Fruit fly (Drosophila melanogaster) whole organism, prepupa: Measurements from ENCODE around the gene Jarid2.

ENCODE experiments used
- CG10631 ChIP-seq: fragments of 200-800 bp; sonication (Bioruptor generic); optimal IDR thresholded peaks from 2 replicates; lab custom pipeline; 2016; ENCODE audit warnings: missing biosample characterization, missing genetic modification characterization
- CG10669 ChIP-seq: fragments of 200-800 bp; sonication (Bioruptor generic); optimal IDR thresholded peaks from 3 replicates; lab custom pipeline; 2018; ENCODE audit warnings: missing biosample characterization, mild to moderate bottlenecking, missing genetic modification characterization, moderate library complexity
- CG11294 ChIP-seq: fragments of 200-800 bp; sonication (Bioruptor generic); IDR thresholded peaks from 2 replicates; pipeline ENCODE4 v1.3.6; 2022; ENCODE audit warnings: missing biosample characterization, missing genetic modification characterization
- CG11762 ChIP-seq: fragments of 200-800 bp; sonication (Bioruptor generic); optimal IDR thresholded peaks from 3 replicates; lab custom pipeline; 2016; ENCODE audit warnings: missing biosample characterization, missing genetic modification characterization; ENCODE audit not compliant: insufficient read depth
- CG11902 ChIP-seq: fragments of 200-800 bp; sonication (Bioruptor generic); optimal IDR thresholded peaks from 3 replicates; lab custom pipeline; 2016; ENCODE audit warnings: missing biosample characterization, missing genetic modification characterization
- CG15336 ChIP-seq: fragments of 200-800 bp; sonication (Bioruptor generic); IDR thresholded peaks from 2 replicates; pipeline ENCODE4 v1.3.6; 2022; ENCODE audit warnings: missing biosample characterization, missing genetic modification characterization
- CG1621 ChIP-seq: fragments of 200-800 bp; sonication (Bioruptor generic); optimal IDR thresholded peaks from 3 replicates; lab custom pipeline; 2018; ENCODE audit warnings: missing biosample characterization, mild to moderate bottlenecking, missing genetic modification characterization
- CG16779 ChIP-seq: fragments of 200-800 bp; sonication (Bioruptor generic); optimal IDR thresholded peaks from 3 replicates; lab custom pipeline; 2017; ENCODE audit warnings: missing biosample characterization, mild to moderate bottlenecking, missing genetic modification characterization
- CG31627 ChIP-seq: fragments of 200-800 bp; sonication (Bioruptor generic); optimal IDR thresholded peaks from 3 replicates; lab custom pipeline; 2016; ENCODE audit warnings: missing biosample characterization, missing genetic modification characterization
- CG32006 ChIP-seq: fragments of 200-800 bp; sonication (Bioruptor generic); optimal IDR thresholded peaks from 3 replicates; lab custom pipeline; 2017; ENCODE audit warnings: missing biosample characterization, mild to moderate bottlenecking, missing genetic modification characterization
- CG34406 ChIP-seq: fragments of 200-800 bp; sonication (Bioruptor generic); optimal IDR thresholded peaks from 3 replicates; lab custom pipeline; 2016; ENCODE audit warnings: missing biosample characterization, missing genetic modification characterization
- CG3919 ChIP-seq: fragments of 200-800 bp; sonication (Bioruptor generic); optimal IDR thresholded peaks from 3 replicates; lab custom pipeline; 2016; ENCODE audit warnings: missing biosample characterization, missing genetic modification characterization
- CG4318 ChIP-seq: fragments of 200-800 bp; sonication (Bioruptor generic); optimal IDR thresholded peaks from 3 replicates; lab custom pipeline; 2017; ENCODE audit warnings: missing biosample characterization, mild to moderate bottlenecking, missing genetic modification characterization
- CG6163 ChIP-seq: fragments of 200-800 bp; sonication (Bioruptor generic); IDR thresholded peaks from 3 replicates; pipeline ENCODE4 v1.3.6; 2022; ENCODE audit warnings: missing biosample characterization, missing genetic modification characterization
- CG6276 ChIP-seq: fragments of 200-800 bp; sonication (Bioruptor generic); optimal IDR thresholded peaks from 2 replicates; lab custom pipeline; 2017; ENCODE audit warnings: missing biosample characterization, mild to moderate bottlenecking, missing genetic modification characterization
- CG6792 ChIP-seq: fragments of 200-800 bp; sonication (Bioruptor generic); optimal IDR thresholded peaks from 3 replicates; lab custom pipeline; 2016; ENCODE audit warnings: missing biosample characterization, missing genetic modification characterization
- CG6808 ChIP-seq: fragments of 200-800 bp; sonication (Bioruptor generic); optimal IDR thresholded peaks from 3 replicates; lab custom pipeline; 2017; ENCODE audit warnings: missing biosample characterization, missing genetic modification characterization, mild to moderate bottlenecking, moderate library complexity, missing genetic modification reagents
- CG6854 ChIP-seq: fragments of 200-800 bp; sonication (Bioruptor generic); optimal IDR thresholded peaks from 2 replicates; lab custom pipeline; 2017; ENCODE audit warnings: missing biosample characterization, mild to moderate bottlenecking, missing genetic modification characterization
- CG7368 ChIP-seq: fragments of 200-800 bp; sonication (Bioruptor generic); optimal IDR thresholded peaks from 3 replicates; lab custom pipeline; 2016; ENCODE audit warnings: missing biosample characterization, missing genetic modification characterization
- CG8119 ChIP-seq: fragments of 200-800 bp; sonication (Bioruptor generic); IDR thresholded peaks from 3 replicates; pipeline ENCODE4 v1.3.6; 2022; ENCODE audit warnings: missing biosample characterization, missing genetic modification characterization
- CG8319 ChIP-seq: fragments of 200-800 bp; sonication (Bioruptor generic); optimal IDR thresholded peaks from 3 replicates; lab custom pipeline; 2016; ENCODE audit warnings: missing biosample characterization, missing genetic modification characterization
- CG8632 ChIP-seq: fragments of 200-800 bp; sonication (Bioruptor generic); optimal IDR thresholded peaks from 3 replicates; lab custom pipeline; 2016; ENCODE audit warnings: missing biosample characterization, missing genetic modification characterization
- CG9139 ChIP-seq: fragments of 200-800 bp; sonication (Bioruptor generic); optimal IDR thresholded peaks from 3 replicates; lab custom pipeline; 2017; ENCODE audit warnings: missing biosample characterization, mild to moderate bottlenecking, missing genetic modification characterization
- Eip75B ChIP-seq: fragments of 200-800 bp; sonication (Bioruptor generic); optimal IDR thresholded peaks from 3 replicates; lab custom pipeline; 2016; ENCODE audit warnings: missing biosample characterization, missing genetic modification characterization
- Eip78C ChIP-seq: fragments of 200-800 bp; sonication (Bioruptor generic); peaks from one replicate; lab custom pipeline; 2016; ENCODE audit warnings: missing biosample characterization, missing genetic modification characterization
- Ets21C ChIP-seq: fragments of 200-800 bp; sonication (Bioruptor generic); optimal IDR thresholded peaks from 3 replicates; lab custom pipeline; 2016; ENCODE audit warnings: missing biosample characterization, missing genetic modification characterization
- Gug ChIP-seq: fragments of 200-800 bp; sonication (Bioruptor generic); IDR thresholded peaks from 2 replicates; pipeline ENCODE4 v1.3.6; 2022; ENCODE audit warnings: missing biosample characterization, missing genetic modification characterization
- Hr39 ChIP-seq: fragments of 200-800 bp; sonication (Bioruptor generic); optimal IDR thresholded peaks from 2 replicates; lab custom pipeline; 2016; ENCODE audit warnings: missing biosample characterization, missing genetic modification characterization
- Hr4 ChIP-seq: fragments of 200-800 bp; sonication (Bioruptor generic); optimal IDR thresholded peaks from 3 replicates; lab custom pipeline; 2016; ENCODE audit warnings: missing biosample characterization, missing genetic modification characterization
- Lpt ChIP-seq: fragments of 200-800 bp; sonication (Bioruptor generic); optimal IDR thresholded peaks from 3 replicates; lab custom pipeline; 2016; ENCODE audit warnings: missing biosample characterization, missing genetic modification characterization
- Met ChIP-seq: fragments of 200-800 bp; sonication (Bioruptor generic); optimal IDR thresholded peaks from 3 replicates; lab custom pipeline; 2016; ENCODE audit warnings: missing biosample characterization, missing genetic modification characterization
- Smox ChIP-seq: fragments of 200-800 bp; sonication (Bioruptor generic); optimal IDR thresholded peaks from 3 replicates; lab custom pipeline; 2016; ENCODE audit warnings: missing biosample characterization, missing genetic modification characterization
- Sox102F ChIP-seq: fragments of 200-800 bp; sonication (Bioruptor generic); optimal IDR thresholded peaks from 2 replicates; lab custom pipeline; 2016; ENCODE audit warnings: missing biosample characterization, mild to moderate bottlenecking, missing genetic modification characterization
- Sox14 ChIP-seq: fragments of 200-800 bp; sonication (Bioruptor generic); optimal IDR thresholded peaks from 3 replicates; lab custom pipeline; 2016; ENCODE audit warnings: missing biosample characterization, missing genetic modification characterization
- Sox15 ChIP-seq: fragments of 200-800 bp; sonication (Bioruptor generic); optimal IDR thresholded peaks from 3 replicates; lab custom pipeline; 2016; ENCODE audit warnings: missing biosample characterization, missing genetic modification characterization
- achi ChIP-seq: fragments of 200-800 bp; sonication (Bioruptor generic); optimal IDR thresholded peaks from 3 replicates; lab custom pipeline; 2016; ENCODE audit warnings: missing biosample characterization, missing genetic modification characterization
- acj6 ChIP-seq: fragments of 200-800 bp; sonication (Bioruptor generic); optimal IDR thresholded peaks from 3 replicates; lab custom pipeline; 2016; ENCODE audit warnings: missing biosample characterization, missing genetic modification characterization
- cyc ChIP-seq: fragments of 200-800 bp; sonication (Bioruptor generic); optimal IDR thresholded peaks from 3 replicates; lab custom pipeline; 2016; ENCODE audit warnings: missing biosample characterization, missing genetic modification characterization
- dac ChIP-seq: fragments of 200-800 bp; sonication (Bioruptor generic); optimal IDR thresholded peaks from 2 replicates; lab custom pipeline; 2017; ENCODE audit warnings: missing biosample characterization, mild to moderate bottlenecking, missing genetic modification characterization
- dsx ChIP-seq: fragments of 200-800 bp; optimal IDR thresholded peaks from 3 replicates; lab custom pipeline; 2019; ENCODE audit warnings: missing biosample characterization, mild to moderate bottlenecking, missing genetic modification characterization, moderate library complexity; ENCODE audit not compliant: poor library complexity, severe bottlenecking
- eg ChIP-seq: fragments of 200-800 bp; sonication (Bioruptor generic); IDR thresholded peaks from 3 replicates; pipeline ENCODE4 v1.3.6; 2022; ENCODE audit warnings: missing biosample characterization, missing genetic modification characterization
- esn ChIP-seq: fragments of 200-800 bp; sonication (Bioruptor generic); optimal IDR thresholded peaks from 2 replicates; lab custom pipeline; 2016; ENCODE audit warnings: missing biosample characterization, mild to moderate bottlenecking, missing genetic modification characterization, moderate library complexity
- fd85E ChIP-seq: fragments of 200-800 bp; sonication (Bioruptor generic); optimal IDR thresholded peaks from 3 replicates; lab custom pipeline; 2016; ENCODE audit warnings: missing biosample characterization, missing genetic modification characterization
- lz ChIP-seq: fragments of 200-800 bp; sonication (Bioruptor generic); optimal IDR thresholded peaks from 3 replicates; lab custom pipeline; 2016; ENCODE audit warnings: missing biosample characterization, missing genetic modification characterization
- net ChIP-seq: fragments of 200-800 bp; sonication (Bioruptor generic); optimal IDR thresholded peaks from 3 replicates; lab custom pipeline; 2016; ENCODE audit warnings: missing biosample characterization, missing genetic modification characterization
- pdm3 ChIP-seq: fragments of 200-800 bp; sonication (Bioruptor generic); optimal IDR thresholded peaks from 3 replicates; lab custom pipeline; 2016; ENCODE audit warnings: missing biosample characterization, missing genetic modification characterization
- salr ChIP-seq, 2 experiments: fragments of 200-800 bp; sonication (Bioruptor generic); optimal IDR thresholded peaks; 3 replicates each; lab custom pipeline; 2016 to 2018; ENCODE audit warnings: missing biosample characterization in 2 of 2, missing genetic modification characterization in 2 of 2, mild to moderate bottlenecking in 1 of 2
- spab ChIP-seq: fragments of 200-800 bp; sonication (Bioruptor generic); optimal IDR thresholded peaks from 2 replicates; lab custom pipeline; 2017; ENCODE audit warnings: missing biosample characterization, mild to moderate bottlenecking, missing genetic modification characterization, missing genetic modification reagents
- ss ChIP-seq, 2 experiments: fragments of 200-800 bp; sonication (Bioruptor generic); optimal IDR thresholded peaks; 2 replicates in 1 of 2; 3 replicates in 1 of 2; lab custom pipeline; 2017 to 2018; ENCODE audit warnings: mild to moderate bottlenecking in 2 of 2, missing biosample characterization in 2 of 2, missing genetic modification characterization in 2 of 2, moderate library complexity in 1 of 2
- svp ChIP-seq: fragments of 200-800 bp; sonication (Bioruptor generic); peaks from one replicate; lab custom pipeline; 2016; ENCODE audit warnings: missing biosample characterization, missing genetic modification characterization
- topi ChIP-seq: fragments of 200-800 bp; sonication (Bioruptor generic); optimal IDR thresholded peaks from 3 replicates; lab custom pipeline; 2016; ENCODE audit warnings: missing biosample characterization, missing genetic modification characterization
- vri ChIP-seq: fragments of 200-800 bp; sonication (Bioruptor generic); optimal IDR thresholded peaks from 3 replicates; lab custom pipeline; 2016; ENCODE audit warnings: missing biosample characterization, mild to moderate bottlenecking, missing genetic modification characterization

Jarid2 gene

dm6 chr3L:9462247-9462769 lies 14.5 kb upstream of the Jarid2 start:
- TF ChIP-seq topi (peak; percentile 89), lz (peak; percentile 90), cyc (GFP tag; lab: Kevin White, UChicago) (peak; percentile 80), Met (GFP tag; lab: Kevin White, UChicago) (peak; percentile 90), salr (GFP tag; optimal IDR thresholded peaks at IDR 0.05; lab: Kevin White, UChicago) (peak; percentile 70 to 93), CG16779 (tag; lab: Kevin White, UChicago) (peak; percentile 90), Hr39 (GFP tag; lab: Kevin White, UChicago) (peak; percentile 64), Lpt (GFP tag; lab: Kevin White, UChicago) (peak; percentile 92), svp (GFP tag; lab: Kevin White, UChicago) (peak; percentile 95), Sox102F (GFP tag; lab: Kevin White, UChicago) (peak; percentile 89), esn (GFP tag; lab: Kevin White, UChicago) (peak; percentile 93), CG8632 (GFP tag; lab: Kevin White, UChicago) (peak; percentile 83), CG11902 (GFP tag; lab: Kevin White, UChicago) (peak; percentile 59), CG32006 (GFP tag; lab: Kevin White, UChicago) (peak; percentile 96), CG6276 (GFP tag; lab: Kevin White, UChicago) (peak; percentile 97), CG1621 (peak; percentile 73), CG8119 (GFP tag; lab: Robert Waterston, UW) (peak; percentile 96), Hr4 (GFP tag; lab: Kevin White, UChicago) (peak; percentile 96), CG11294 (peak; percentile 78), CG15336 (GFP tag; lab: Robert Waterston, UW) (peak; percentile 95), CG34406 (peak; percentile 87), CG3919 (GFP tag; lab: Kevin White, UChicago) (peak; percentile 89), ss (GFP tag; optimal IDR thresholded peaks at IDR 0.05; lab: Kevin White, UChicago) (peak; percentile 66 to 84), CG6808 (peak; percentile 83), Smox (peak; percentile 89), CG8319 (GFP tag; lab: Kevin White, UChicago) (peak; percentile 52), spab (peak; percentile 85), CG6792 (GFP tag; lab: Kevin White, UChicago) (peak; percentile 86), eg (GFP tag; lab: Robert Waterston, UW) (peak; percentile 90), dac (GFP tag; lab: Kevin White, UChicago) (peak; percentile 89), CG9139 (GFP tag; lab: Kevin White, UChicago) (peak; percentile 71), Sox14 (GFP tag; lab: Kevin White, UChicago) (peak; percentile 86), fd85E (peak; percentile 83), achi (GFP tag; lab: Kevin White, UChicago) (peak; percentile 90), acj6 (GFP tag; lab: Kevin White, UChicago) (peak; percentile 87), Gug (GFP tag; lab: Robert Waterston, UW) (peak; percentile 87), CG7368 (GFP tag; lab: Kevin White, UChicago) (peak; percentile 80), Eip78C (GFP tag; lab: Kevin White, UChicago) (peak; percentile 99), dsx (peak; percentile 85), pdm3 (GFP tag; lab: Kevin White, UChicago) (peak; percentile 91), CG10669 (GFP tag; lab: Kevin White, UChicago) (peak; percentile 90), CG10631 (GFP tag; lab: Kevin White, UChicago) (peak; percentile 79), Ets21C (GFP tag; lab: Kevin White, UChicago) (peak; percentile 76), CG31627 (GFP tag; lab: Kevin White, UChicago) (peak; percentile 77), Eip75B (GFP tag; lab: Kevin White, UChicago) (peak; percentile 91), CG4318 (GFP tag; lab: Kevin White, UChicago) (peak; percentile 88), Sox15 (GFP tag; lab: Kevin White, UChicago) (peak; percentile 56), vri (GFP tag; lab: Kevin White, UChicago) (peak; percentile 83), CG6854 (GFP tag; lab: Kevin White, UChicago) (peak; percentile 85), CG6163 (GFP tag; lab: Robert Waterston, UW) (peak; percentile 87), net (peak; percentile 91), CG11762 (peak; percentile 81)
